Fruit fly (Drosophila melanogaster) whole organism, embryonic: Measurements from ENCODE around the gene Unc-115a.

Experiments used
- B-H2 ChIP-seq: fragments of 200-800 bp; sonication (Bioruptor generic); optimal IDR thresholded peaks from 2 replicates; lab custom pipeline; 2018; ENCODE audit warnings: missing biosample characterization, mild to moderate bottlenecking, missing genetic modification characterization
- BEAF-32 ChIP-seq: fragments of 200-800 bp; sonication (Bioruptor generic); optimal IDR thresholded peaks from 3 replicates; lab custom pipeline; 2017; ENCODE audit warnings: missing biosample characterization, missing genetic modification characterization, mild to moderate bottlenecking, moderate library complexity, missing genetic modification reagents
- CG10366 ChIP-seq: fragments of 200-800 bp; sonication (Bioruptor generic); IDR thresholded peaks from 2 replicates; pipeline ENCODE4 v1.3.6; 2022; ENCODE audit warnings: missing biosample characterization, missing genetic modification characterization
- CG12299 ChIP-seq: fragments of 200-800 bp; sonication (Bioruptor generic); optimal IDR thresholded peaks from 2 replicates; lab custom pipeline; 2018; ENCODE audit warnings: missing biosample characterization, mild to moderate bottlenecking, missing genetic modification characterization
- CG1603 ChIP-seq: fragments of 200-800 bp; sonication (Bioruptor generic); optimal IDR thresholded peaks from 2 replicates; lab custom pipeline; 2019; ENCODE audit warnings: missing biosample characterization, mild to moderate bottlenecking, missing genetic modification characterization, moderate library complexity
- CG17612 ChIP-seq: fragments of 200-800 bp; sonication (Bioruptor generic); IDR thresholded peaks from 2 replicates; pipeline ENCODE4 v1.3.6; 2022; ENCODE audit warnings: missing biosample characterization, missing genetic modification characterization
- CG18476 ChIP-seq: fragments of 200-800 bp; sonication (Bioruptor generic); optimal IDR thresholded peaks from 2 replicates; lab custom pipeline; 2016; ENCODE audit warnings: missing biosample characterization, mild to moderate bottlenecking, missing genetic modification characterization
- CG3281 ChIP-seq: fragments of 200-800 bp; sonication (Bioruptor generic); optimal IDR thresholded peaks from 3 replicates; lab custom pipeline; 2017; ENCODE audit warnings: missing biosample characterization, mild to moderate bottlenecking, missing genetic modification characterization
- CG34376 ChIP-seq: fragments of 200-800 bp; sonication (Bioruptor generic); optimal IDR thresholded peaks from 2 replicates; lab custom pipeline; 2018; ENCODE audit warnings: missing biosample characterization, mild to moderate bottlenecking, missing genetic modification characterization
- CG4820 ChIP-seq: fragments of 200-800 bp; sonication (Bioruptor generic); optimal IDR thresholded peaks from 3 replicates; lab custom pipeline; 2016; ENCODE audit warnings: missing biosample characterization, missing genetic modification characterization
- CG5245 ChIP-seq: fragments of 200-800 bp; sonication (Bioruptor generic); optimal IDR thresholded peaks from 3 replicates; lab custom pipeline; 2016; ENCODE audit warnings: missing biosample characterization, missing genetic modification characterization
- CG7839 ChIP-seq: fragments of 200-800 bp; sonication (Bioruptor generic); optimal IDR thresholded peaks from 3 replicates; lab custom pipeline; 2018; ENCODE audit warnings: missing biosample characterization, mild to moderate bottlenecking, missing genetic modification characterization, moderate library complexity
- CG7963 ChIP-seq: fragments of 200-800 bp; sonication (Bioruptor generic); IDR thresholded peaks from 3 replicates; pipeline ENCODE4 v1.3.6; 2022; ENCODE audit warnings: missing biosample characterization, missing genetic modification characterization; ENCODE audit not compliant: partially characterized antibody
- CG9215 ChIP-seq: fragments of 200-800 bp; sonication (Bioruptor generic); IDR thresholded peaks from 2 replicates; pipeline ENCODE4 v1.3.6; 2022; ENCODE audit warnings: missing biosample characterization, missing genetic modification characterization
- CHES-1-like ChIP-seq: fragments of 200-800 bp; sonication (Bioruptor generic); optimal IDR thresholded peaks from 2 replicates; lab custom pipeline; 2016; ENCODE audit warnings: missing biosample characterization, missing genetic modification characterization
- Chrac-16 ChIP-seq: fragments of 200-800 bp; sonication (Bioruptor generic); optimal IDR thresholded peaks from 3 replicates; lab custom pipeline; 2016; ENCODE audit warnings: missing biosample characterization, missing genetic modification characterization
- CrebB ChIP-seq: fragments of 200-800 bp; sonication (Bioruptor generic); optimal IDR thresholded peaks from 3 replicates; lab custom pipeline; 2018; ENCODE audit warnings: missing biosample characterization, mild to moderate bottlenecking, missing genetic modification characterization
- D ChIP-seq, 2 experiments: fragments of 200-800 bp in 1 of 2; fragments of >200 bp in 1 of 2; sonication (Bioruptor generic) in 1 of 2; optimal IDR thresholded peaks; 2 replicates in 1 of 2; 3 replicates in 1 of 2; lab custom pipeline; 2017; ENCODE audit warnings: mild to moderate bottlenecking in 1 of 2, missing biosample characterization in 1 of 2, missing genetic modification characterization in 1 of 2, missing genetic modification reagents in 1 of 2
- Fer1 ChIP-seq: fragments of 200-800 bp; sonication (Bioruptor generic); optimal IDR thresholded peaks from 2 replicates; lab custom pipeline; 2017; ENCODE audit warnings: missing biosample characterization, mild to moderate bottlenecking, missing genetic modification characterization
- Hey ChIP-seq: fragments of 200-800 bp; sonication (Bioruptor generic); optimal IDR thresholded peaks from 3 replicates; lab custom pipeline; 2018; ENCODE audit warnings: missing biosample characterization, mild to moderate bottlenecking, missing genetic modification characterization
- Max ChIP-seq: fragments of 200-800 bp; sonication (Bioruptor generic); optimal IDR thresholded peaks from 2 replicates; lab custom pipeline; 2016; ENCODE audit warnings: missing biosample characterization, mild to moderate bottlenecking, missing genetic modification characterization
- Med ChIP-seq: fragments of 200-800 bp; sonication (Bioruptor generic); peaks from one replicate; lab custom pipeline; 2016; ENCODE audit warnings: missing biosample characterization, missing genetic modification characterization, mild to moderate bottlenecking, inconsistent platforms, moderate library complexity
- Nf-YB ChIP-seq: fragments of 200-800 bp; sonication (Bioruptor generic); optimal IDR thresholded peaks from 3 replicates; lab custom pipeline; 2019; ENCODE audit warnings: missing biosample characterization, mild to moderate bottlenecking, missing genetic modification characterization, moderate library complexity
- NfI ChIP-seq: fragments of 200-800 bp; sonication (Bioruptor generic); optimal IDR thresholded peaks from 3 replicates; lab custom pipeline; 2018; ENCODE audit warnings: missing biosample characterization, mild to moderate bottlenecking, missing genetic modification characterization, moderate library complexity
- Oli ChIP-seq: fragments of 200-800 bp; sonication (Bioruptor generic); optimal IDR thresholded peaks from 2 replicates; lab custom pipeline; 2018; ENCODE audit warnings: missing biosample characterization, mild to moderate bottlenecking, missing genetic modification characterization, moderate library complexity
- Scr ChIP-seq: fragments of 200-800 bp; sonication (Bioruptor generic); IDR thresholded peaks from 2 replicates; pipeline ENCODE4 v1.3.6; 2022; ENCODE audit warnings: missing biosample characterization, missing genetic modification characterization; ENCODE audit not compliant: partially characterized antibody
- Sin3A ChIP-seq: fragments of >200 bp; optimal IDR thresholded peaks from 2 replicates; lab custom pipeline; 2018
- Xbp1 ChIP-seq: fragments of 200-800 bp; sonication (Bioruptor generic); optimal IDR thresholded peaks from 3 replicates; lab custom pipeline; 2016; ENCODE audit warnings: missing biosample characterization, mild to moderate bottlenecking, missing genetic modification characterization
- YL-1 ChIP-seq: fragments of 200-800 bp; sonication (Bioruptor generic); optimal IDR thresholded peaks from 3 replicates; lab custom pipeline; 2017; ENCODE audit warnings: missing biosample characterization, mild to moderate bottlenecking, missing genetic modification characterization
- ci ChIP-seq: fragments of 200-800 bp; sonication (Bioruptor generic); IDR thresholded peaks from 3 replicates; pipeline ENCODE4 v1.3.6; 2022; ENCODE audit warnings: missing biosample characterization, missing genetic modification characterization
- crp ChIP-seq, 2 experiments: fragments of 200-800 bp; sonication (Bioruptor generic); optimal IDR thresholded peaks; 2 replicates in 1 of 2; 3 replicates in 1 of 2; lab custom pipeline; 2017; ENCODE audit warnings: missing biosample characterization in 2 of 2, missing genetic modification characterization in 2 of 2, mild to moderate bottlenecking in 1 of 2, moderate library complexity in 1 of 2
- dati ChIP-seq: fragments of 200-800 bp; sonication (Bioruptor generic); IDR thresholded peaks from 2 replicates; pipeline ENCODE4 v1.3.6; 2022; ENCODE audit warnings: missing biosample characterization, missing genetic modification characterization
- dm ChIP-seq: fragments of 200-800 bp; sonication (Bioruptor generic); optimal IDR thresholded peaks from 3 replicates; lab custom pipeline; 2016; ENCODE audit warnings: missing biosample characterization, missing genetic modification characterization
- ham ChIP-seq: fragments of 200-800 bp; sonication (Bioruptor generic); IDR thresholded peaks from 2 replicates; pipeline ENCODE4 v1.3.6; 2022; ENCODE audit warnings: missing biosample characterization, missing genetic modification characterization
- kni ChIP-seq: fragments of 200-800 bp; sonication (Bioruptor generic); optimal IDR thresholded peaks from 3 replicates; lab custom pipeline; 2017; ENCODE audit warnings: mild to moderate bottlenecking, missing biosample characterization, missing genetic modification reagents, missing genetic modification characterization
- lab ChIP-seq: fragments of 200-800 bp; sonication (Bioruptor generic); optimal IDR thresholded peaks from 3 replicates; lab custom pipeline; 2017; ENCODE audit warnings: missing biosample characterization, missing genetic modification characterization, mild to moderate bottlenecking, moderate library complexity, missing genetic modification reagents
- lbe ChIP-seq: fragments of 200-800 bp; sonication (Bioruptor generic); optimal IDR thresholded peaks from 2 replicates; lab custom pipeline; 2016; ENCODE audit warnings: missing biosample characterization, mild to moderate bottlenecking, missing genetic modification characterization
- nom ChIP-seq: fragments of 200-800 bp; sonication (Bioruptor generic); optimal IDR thresholded peaks from 2 replicates; lab custom pipeline; 2017; ENCODE audit warnings: missing biosample characterization, missing genetic modification characterization, mild to moderate bottlenecking, moderate library complexity, missing genetic modification reagents
- org-1 ChIP-seq: fragments of 200-800 bp; sonication (Bioruptor generic); optimal IDR thresholded peaks from 2 replicates; lab custom pipeline; 2017; ENCODE audit warnings: missing biosample characterization, missing genetic modification characterization
- phol ChIP-seq: fragments of 200-800 bp; sonication (Bioruptor generic); optimal IDR thresholded peaks from 3 replicates; lab custom pipeline; 2018; ENCODE audit warnings: missing biosample characterization, mild to moderate bottlenecking, missing genetic modification characterization, moderate library complexity
- ro ChIP-seq: fragments of 200-800 bp; sonication (Bioruptor generic); IDR thresholded peaks from 2 replicates; pipeline ENCODE4 v1.3.6; 2022; ENCODE audit warnings: missing biosample characterization, missing genetic modification characterization
- sima ChIP-seq: fragments of 200-800 bp; sonication (Bioruptor generic); optimal IDR thresholded peaks from 2 replicates; lab custom pipeline; 2016; ENCODE audit warnings: missing biosample characterization, missing genetic modification characterization
- slp2 ChIP-seq: fragments of 200-800 bp; sonication (Bioruptor generic); optimal IDR thresholded peaks from 2 replicates; lab custom pipeline; 2016; ENCODE audit warnings: missing biosample characterization, missing genetic modification characterization
- sr ChIP-seq: fragments of 200-800 bp; sonication (Bioruptor generic); IDR thresholded peaks from 3 replicates; pipeline ENCODE4 v1.3.6; 2022; ENCODE audit warnings: missing biosample characterization, missing genetic modification characterization
- tap ChIP-seq: fragments of 200-800 bp; optimal IDR thresholded peaks from 3 replicates; lab custom pipeline; 2019; ENCODE audit warnings: missing biosample characterization, mild to moderate bottlenecking, missing genetic modification characterization, moderate library complexity
- tio ChIP-seq: fragments of 200-800 bp; sonication (Bioruptor generic); optimal IDR thresholded peaks from 2 replicates; lab custom pipeline; 2017; ENCODE audit warnings: missing biosample characterization, missing genetic modification characterization, inconsistent platforms
- trh ChIP-seq: fragments of 200-800 bp; sonication (Bioruptor generic); optimal IDR thresholded peaks from 2 replicates; lab custom pipeline; 2016; ENCODE audit warnings: missing biosample characterization, missing genetic modification characterization
- unc-4 ChIP-seq: fragments of 200-800 bp; sonication (Bioruptor generic); IDR thresholded peaks from 2 replicates; pipeline ENCODE4 v1.3.6; 2022; ENCODE audit warnings: missing biosample characterization, missing genetic modification characterization; ENCODE audit not compliant: partially characterized antibody
- zen ChIP-seq: fragments of 200-800 bp; sonication (Bioruptor generic); optimal IDR thresholded peaks from 3 replicates; lab custom pipeline; 2018; ENCODE audit warnings: missing biosample characterization, mild to moderate bottlenecking, missing genetic modification characterization, moderate library complexity

The Unc-115a gene

DNA sequence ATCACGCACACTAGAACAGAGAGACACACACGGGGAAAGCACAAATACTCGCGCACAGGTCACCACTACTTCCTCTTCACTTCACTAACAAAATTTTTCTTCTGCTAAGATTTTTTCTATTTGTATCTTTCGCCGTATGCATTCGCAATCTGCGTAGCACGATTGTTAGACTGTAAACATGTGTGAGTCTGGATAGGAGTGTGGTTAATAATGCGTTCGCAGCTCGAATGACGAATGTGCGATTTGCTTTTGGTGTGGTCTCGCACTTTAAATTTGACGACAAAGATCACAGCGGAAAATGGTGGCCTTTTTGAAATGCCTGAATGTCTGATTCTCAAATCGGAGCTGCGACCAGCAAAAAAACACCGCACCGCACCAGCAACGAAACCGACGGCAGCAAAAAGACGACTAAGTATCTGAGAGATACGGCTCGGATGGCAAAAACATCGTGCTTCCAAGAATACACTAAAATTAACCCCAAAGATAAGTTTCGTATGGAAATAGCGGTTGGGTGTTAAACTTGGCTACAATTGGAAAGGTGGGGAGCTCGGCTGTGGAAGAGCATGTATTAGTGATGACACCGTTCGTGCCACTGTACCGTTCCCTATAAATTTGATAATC lies at the start of gene Unc-115a (continued):
- TF ChIP-seq org-1 (GFP tag; lab: Kevin White, UChicago) (no peak), dati (GFP tag; lab: Robert Waterston, UW) (no peak), slp2 (GFP tag; lab: Kevin White, UChicago) (no peak), CG34376 (GFP tag; lab: Kevin White, UChicago) (peak; percentile 52), NfI (GFP tag; lab: Kevin White, UChicago) (peak; percentile 36), dm (GFP tag; lab: Kevin White, UChicago) (peak; percentile 94), CG12299 (tag; lab: Kevin White, UChicago) (peak; percentile 52), CHES-1-like (peak; percentile 71), sima (GFP tag; lab: Kevin White, UChicago) (no peak), BEAF-32 (GFP tag; lab: Kevin White, UChicago) (peak; percentile 92), kni (GFP tag; lab: Kevin White, UChicago) (no peak), Fer1 (peak; percentile 23), Chrac-16 (no peak), CG9215 (GFP tag; lab: Robert Waterston, UW) (no peak), trh (GFP tag; lab: Kevin White, UChicago) (no peak), ro (no peak), CG3281 (GFP tag; lab: Kevin White, UChicago) (no peak), CG4820 (no peak), ci (GFP tag; lab: Robert Waterston, UW) (no peak), Nf-YB (GFP tag; lab: Kevin White, UChicago) (no peak), Sin3A (lab: Kevin White, UChicago) (peak; percentile 38), ham (GFP tag; lab: Robert Waterston, UW) (no peak), Hey (tag; lab: Kevin White, UChicago) (no peak), Med (GFP tag; lab: Kevin White, UChicago) (peak; percentile 93), Max (GFP tag; lab: Kevin White, UChicago) (peak; percentile 41), tap (no peak), Scr (GFP tag; lab: Robert Waterston, UW) (no peak), YL-1 (GFP tag; lab: Kevin White, UChicago) (peak; percentile 75), CG17612 (no peak), Xbp1 (GFP tag; lab: Kevin White, UChicago) (peak; percentile 30), phol (peak; percentile 59), D (optimal IDR thresholded peaks at IDR 0.05; lab: Kevin White, UChicago) (no peak), D (GFP tag; optimal IDR thresholded peaks at IDR 0.05; lab: Kevin White, UChicago) (no peak), CrebB (tag; lab: Kevin White, UChicago) (peak; percentile 18), tio (no peak), CG10366 (GFP tag; lab: Robert Waterston, UW) (no peak), zen (peak; percentile 67), CG18476 (GFP tag; lab: Kevin White, UChicago) (no peak), nom (no peak), CG7963 (GFP tag; lab: Robert Waterston, UW) (no peak), unc-4 (GFP tag; lab: Robert Waterston, UW) (no peak), CG1603 (tag; lab: Kevin White, UChicago) (peak; percentile 92), crp (GFP tag; optimal IDR thresholded peaks at IDR 0.05; lab: Kevin White, UChicago) (peak in 1 of 2 experiments; percentile 42), sr (GFP tag; lab: Robert Waterston, UW) (no peak), lab (GFP tag; lab: Kevin White, UChicago) (no peak), B-H2 (peak; percentile 78), CG7839 (tag; lab: Kevin White, UChicago) (no peak), CG5245 (GFP tag; lab: Kevin White, UChicago) (no peak), Oli (tag; lab: Kevin White, UChicago) (no peak), lbe (GFP tag; lab: Kevin White, UChicago) (peak; percentile 30)
